Worm (Caenorhabditis elegans) whole organism, late embryonic: ENCODE results near the gene fbxb-115.
"Not testable (repeated sequence)": the region's sequence is repeated elsewhere in the genome, so short reads cannot be mapped to it uniquely, and the experiment has no call there.

Source experiments
- C08G9.2 ChIP-seq: sonication (generic microtip); optimal IDR thresholded peaks from 2 replicates; lab custom pipeline; 2016; ENCODE audit warnings: mild to moderate bottlenecking, missing genetic modification characterization, moderate library complexity, missing compliant biosample characterization
- C38D4.7 ChIP-seq: fragments of 200-800 bp; sonication (Bioruptor generic); optimal IDR thresholded peaks from 2 replicates; lab custom pipeline; 2018; ENCODE audit warnings: mild to moderate bottlenecking, missing genetic modification characterization, moderate library complexity, missing compliant biosample characterization
- K09A11.1 ChIP-seq: sonication (generic microtip); optimal IDR thresholded peaks from 2 replicates; lab custom pipeline; 2017; ENCODE audit warnings: antibody characterized with exemption, mild to moderate bottlenecking, missing genetic modification characterization, missing compliant biosample characterization; ENCODE audit not compliant: insufficient read depth
- T23F11.4 ChIP-seq: fragments of 200-800 bp; sonication (Bioruptor generic); optimal IDR thresholded peaks from 2 replicates; lab custom pipeline; 2018; ENCODE audit warnings: mild to moderate bottlenecking, missing genetic modification characterization, missing compliant biosample characterization
- Y22D7AL.16 ChIP-seq: sonication (generic microtip); optimal IDR thresholded peaks from 2 replicates; lab custom pipeline; 2016; ENCODE audit warnings: missing genetic modification characterization, missing compliant biosample characterization
- ama-1 ChIP-seq: fragments of 150-350 bp; optimal IDR thresholded peaks from 2 replicates; lab custom pipeline; 2014
- ceh-18 ChIP-seq: sonication (generic microtip); optimal IDR thresholded peaks from 2 replicates; lab custom pipeline; 2016; ENCODE audit warnings: missing genetic modification characterization, missing compliant biosample characterization
- ceh-19 ChIP-seq: fragments of 200-800 bp; sonication (Bioruptor generic); optimal IDR thresholded peaks from 2 replicates; lab custom pipeline; 2018; ENCODE audit warnings: mild to moderate bottlenecking, missing genetic modification characterization, missing compliant biosample characterization
- ceh-22 ChIP-seq: sonication (generic microtip); optimal IDR thresholded peaks from 2 replicates; lab custom pipeline; 2017; ENCODE audit warnings: missing biosample characterization, missing genetic modification characterization
- ceh-24 ChIP-seq: sonication (generic microtip); optimal IDR thresholded peaks from 2 replicates; lab custom pipeline; 2016; ENCODE audit warnings: mild to moderate bottlenecking, missing genetic modification characterization, missing compliant biosample characterization
- ceh-30 ChIP-seq: fragments of 150-350 bp; optimal IDR thresholded peaks from 2 replicates; lab custom pipeline; 2014; ENCODE audit warnings: missing biosample characterization, missing genetic modification characterization
- ceh-31 ChIP-seq: sonication (generic microtip); optimal IDR thresholded peaks from 2 replicates; lab custom pipeline; 2016; ENCODE audit warnings: missing genetic modification characterization, missing compliant biosample characterization
- ceh-34 ChIP-seq: sonication (generic microtip); optimal IDR thresholded peaks from 2 replicates; lab custom pipeline; 2016; ENCODE audit warnings: mild to moderate bottlenecking, missing genetic modification characterization, missing compliant biosample characterization
- ceh-45 ChIP-seq: fragments of 200-800 bp; sonication (Bioruptor generic); IDR thresholded peaks from 2 replicates; pipeline ENCODE4 v1.3.6; 2022; ENCODE audit warnings: missing genetic modification reagents, missing genetic modification characterization, missing compliant biosample characterization
- elt-2 ChIP-seq: sonication (generic microtip); optimal IDR thresholded peaks from 2 replicates; lab custom pipeline; 2016; ENCODE audit warnings: missing genetic modification reagents, missing genetic modification characterization, missing compliant biosample characterization
- ets-4 ChIP-seq: sonication (generic microtip); optimal IDR thresholded peaks from 2 replicates; lab custom pipeline; 2016; ENCODE audit warnings: missing genetic modification characterization, missing compliant biosample characterization
- eyg-1 ChIP-seq: sonication (generic microtip); optimal IDR thresholded peaks from 2 replicates; lab custom pipeline; 2016; ENCODE audit warnings: missing genotype, missing genetic modification characterization, missing compliant biosample characterization
- fax-1 ChIP-seq: sonication (generic microtip); optimal IDR thresholded peaks from 2 replicates; lab custom pipeline; 2016; ENCODE audit warnings: missing genotype, missing genetic modification characterization, missing compliant biosample characterization
- fkh-10 ChIP-seq: fragments of 150-350 bp; optimal IDR thresholded peaks from 2 replicates; lab custom pipeline; 2014; ENCODE audit warnings: missing biosample characterization, missing genetic modification reagents, missing genetic modification characterization
- gmeb-2 ChIP-seq: sonication (generic microtip); optimal IDR thresholded peaks from 2 replicates; lab custom pipeline; 2016; ENCODE audit warnings: missing genetic modification characterization, inconsistent platforms, missing compliant biosample characterization
- hlh-13 ChIP-seq: fragments of 200-800 bp; sonication (Bioruptor generic); optimal IDR thresholded peaks from 2 replicates; lab custom pipeline; 2018; ENCODE audit warnings: mild to moderate bottlenecking, missing genetic modification characterization, missing compliant biosample characterization
- hlh-15 ChIP-seq: sonication (generic microtip); optimal IDR thresholded peaks from 2 replicates; lab custom pipeline; 2016; ENCODE audit warnings: missing genetic modification characterization, missing compliant biosample characterization
- hlh-6 ChIP-seq: sonication (generic microtip); optimal IDR thresholded peaks from 2 replicates; lab custom pipeline; 2016; ENCODE audit warnings: missing genotype, missing genetic modification characterization, missing compliant biosample characterization
- hlh-8 ChIP-seq: sonication (generic microtip); optimal IDR thresholded peaks from 2 replicates; lab custom pipeline; 2016; ENCODE audit warnings: missing genotype, missing genetic modification characterization, missing compliant biosample characterization
- madf-2 ChIP-seq: sonication (generic microtip); optimal IDR thresholded peaks from 2 replicates; lab custom pipeline; 2017; ENCODE audit warnings: missing genetic modification characterization, missing compliant biosample characterization
- mec-3 ChIP-seq: sonication (generic microtip); optimal IDR thresholded peaks from 2 replicates; lab custom pipeline; 2016; ENCODE audit warnings: borderline replicate concordance, missing genetic modification characterization, missing compliant biosample characterization
- nhr-11 ChIP-seq: fragments of 150-350 bp; optimal IDR thresholded peaks from 2 replicates; lab custom pipeline; 2014; ENCODE audit warnings: missing biosample characterization, missing genetic modification characterization
- pag-3 ChIP-seq: sonication (generic microtip); optimal IDR thresholded peaks from 2 replicates; lab custom pipeline; 2016; ENCODE audit warnings: missing compliant biosample characterization, missing genetic modification characterization, borderline replicate concordance
- pat-9 ChIP-seq: fragments of 200-800 bp; sonication (Bioruptor generic); optimal IDR thresholded peaks from 2 replicates; lab custom pipeline; 2018; ENCODE audit warnings: mild to moderate bottlenecking, missing genetic modification characterization, moderate library complexity, missing compliant biosample characterization
- pax-1 ChIP-seq: fragments of 150-350 bp; optimal IDR thresholded peaks from 2 replicates; lab custom pipeline; 2014; ENCODE audit warnings: missing biosample characterization, missing genetic modification characterization
- pha-4 ChIP-seq: fragments of 150-350 bp; optimal IDR thresholded peaks from 2 replicates; lab custom pipeline; 2018; ENCODE audit warnings: missing biosample characterization, missing genetic modification reagents, missing genetic modification characterization
- rnt-1 ChIP-seq: sonication (generic microtip); optimal IDR thresholded peaks from 2 replicates; lab custom pipeline; 2016; ENCODE audit warnings: missing genetic modification characterization, missing compliant biosample characterization
- sox-2 ChIP-seq: fragments of 200-800 bp; sonication (Bioruptor generic); IDR thresholded peaks from 2 replicates; pipeline ENCODE4 v1.3.6; 2022; ENCODE audit warnings: missing genetic modification reagents, missing genetic modification characterization, missing compliant biosample characterization
- sox-4 ChIP-seq: sonication (generic microtip); optimal IDR thresholded peaks from 2 replicates; lab custom pipeline; 2017; ENCODE audit warnings: mild to moderate bottlenecking, missing genetic modification characterization, inconsistent platforms, missing compliant biosample characterization
- tbx-2 ChIP-seq: sonication (generic microtip); optimal IDR thresholded peaks from 2 replicates; lab custom pipeline; 2016; ENCODE audit warnings: missing genetic modification characterization, missing compliant biosample characterization
- ttx-3 ChIP-seq: sonication (generic microtip); optimal IDR thresholded peaks from 2 replicates; lab custom pipeline; 2016; ENCODE audit warnings: missing genetic modification reagents, missing genetic modification characterization, missing compliant biosample characterization
- unc-3 ChIP-seq, 2 experiments: fragments of 200-800 bp in 1 of 2; sonication (Bioruptor generic) in 1 of 2; sonication (generic microtip) in 1 of 2; conservative IDR thresholded peaks in 1 of 2; optimal IDR thresholded peaks in 1 of 2; 2 replicates each; pipeline versions ENCODE4 v1.3.6 to Lab custom; 2016 to 2022; ENCODE audit warnings: missing compliant biosample characterization in 2 of 2, missing genetic modification characterization in 2 of 2, missing genetic modification reagents in 1 of 2
- unc-42 ChIP-seq: sonication (generic microtip); optimal IDR thresholded peaks from 2 replicates; lab custom pipeline; 2016; ENCODE audit warnings: missing genotype, missing genetic modification characterization, missing compliant biosample characterization
- zip-5 ChIP-seq: sonication (generic microtip); optimal IDR thresholded peaks from 2 replicates; lab custom pipeline; 2016; ENCODE audit warnings: missing genetic modification characterization, missing compliant biosample characterization
- ztf-16 ChIP-seq: sonication (generic microtip); optimal IDR thresholded peaks from 2 replicates; lab custom pipeline; 2017; ENCODE audit warnings: missing genetic modification characterization, missing compliant biosample characterization

fbxb-115 gene

ce11 chrV:19278488-19278887 is 38.5 kb upstream of the fbxb-115 start:
- TF ChIP-seq pat-9 (tag; lab: Kevin White, UChicago) (no peak), ceh-19 (GFP tag; lab: Kevin White, UChicago) (no peak), Y22D7AL.16 (tag; lab: Kevin White, UChicago) (no peak), pag-3 (no peak), hlh-13 (GFP tag; lab: Kevin White, UChicago) (no peak), C08G9.2 (tag; lab: Kevin White, UChicago) (no peak), hlh-6 (no peak), pax-1 (tag; lab: Kevin White, UChicago) (no peak), ceh-24 (tag; lab: Kevin White, UChicago) (no peak), ceh-18 (tag; lab: Kevin White, UChicago) (no peak), gmeb-2 (no peak)

DNA sequence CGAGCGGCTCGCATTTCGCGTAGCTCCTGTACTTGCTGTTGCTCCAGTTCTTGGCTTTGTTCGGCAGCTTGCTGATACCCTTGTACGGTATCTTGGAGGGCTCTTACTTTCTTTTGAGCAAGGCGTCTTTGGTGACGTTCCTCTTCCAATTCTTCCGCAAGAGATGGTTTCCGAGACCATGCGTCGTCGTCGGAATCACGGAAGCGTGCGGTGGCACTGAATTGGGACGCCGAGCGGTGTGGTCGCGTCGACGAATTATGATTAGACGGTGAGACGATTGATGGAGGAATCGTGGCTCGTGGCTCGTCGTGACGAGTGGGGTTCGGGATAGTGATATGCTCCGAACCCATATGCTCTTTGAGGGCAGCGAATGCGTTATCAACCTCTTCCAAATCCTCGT is 36.3 kb upstream of the fbxb-115 start:
- no peak for TF ChIP-seq fax-1
- TF ChIP-seq ceh-30 (tag; lab: Kevin White, UChicago) = no peak
- no peak for TF ChIP-seq T23F11.4 (GFP tag; lab: Kevin White, UChicago)
- no peak for TF ChIP-seq tbx-2 (tag; lab: Kevin White, UChicago)
- no peak for TF ChIP-seq ttx-3 (tag; lab: Kevin White, UChicago)
- no peak for TF ChIP-seq rnt-1
- no peak for TF ChIP-seq C08G9.2 (tag; lab: Kevin White, UChicago)
- TF ChIP-seq pha-4 (tag; lab: Kevin White, UChicago) = no peak
- no peak for TF ChIP-seq madf-2
- TF ChIP-seq mec-3 (tag; lab: Kevin White, UChicago) = no peak
- no peak for TF ChIP-seq elt-2 (tag; lab: Kevin White, UChicago)
- no peak for TF ChIP-seq ztf-16 (tag; lab: Kevin White, UChicago)

ce11 chrV:19264148-19264547 is 24.1 kb upstream of the fbxb-115 start, which contains the start of gene F21D9.1:
Gene F21D9.1 (plus strand): TSS chrV:19264448.
- not testable (repeated sequence) for TF ChIP-seq hlh-8 (tag; lab: Kevin White, UChicago); rnt-1; ceh-31 (tag; lab: Kevin White, UChicago)

DNA sequence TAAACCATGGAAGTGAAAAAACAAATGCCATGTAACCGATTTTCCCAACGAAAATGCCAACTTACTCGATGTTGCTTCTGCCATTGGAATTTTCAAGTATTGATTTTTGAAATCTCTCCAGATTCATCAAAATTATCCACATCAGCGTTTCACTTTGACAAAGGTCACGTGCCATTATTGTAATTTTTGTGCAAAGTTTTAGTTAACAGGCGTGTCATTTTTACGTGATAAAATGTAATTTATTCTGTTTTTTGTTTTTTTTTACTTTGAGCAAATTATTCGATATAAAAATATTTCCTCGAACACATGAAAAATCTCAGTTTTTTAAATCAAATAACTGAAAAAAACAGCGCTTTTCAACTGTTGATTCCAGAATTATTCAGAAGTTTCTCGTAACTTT is 22.3 kb upstream of the fbxb-115 start, which contains the start of gene F21D9.2:
TSS of gene F21D9.2 (minus strand) at position 101 of the 400 bp plus-strand sequence.
- TF ChIP-seq ceh-22 (tag; lab: Kevin White, UChicago) = no peak

- TF ChIP-seq ceh-45 (GFP tag; lab: Robert Waterston, UW) = no peak
- TF ChIP-seq nhr-11 (tag; lab: Kevin White, UChicago) = no peak
- no peak for TF ChIP-seq zip-5 (tag; lab: Kevin White, UChicago)
- TF ChIP-seq sox-2 (GFP tag; lab: Robert Waterston, UW) = no peak
- TF ChIP-seq ets-4 = no peak
- no peak for TF ChIP-seq hlh-8 (tag; lab: Kevin White, UChicago)
- TF ChIP-seq fkh-10 (GFP tag; lab: Kevin White, UChicago) = no peak
- no peak for TF ChIP-seq K09A11.1 (tag; lab: Kevin White, UChicago)
- TF ChIP-seq unc-3 (GFP tag; conservative IDR thresholded peaks at IDR 0.05; lab: Robert Waterston, UW) = no peak
- no peak for TF ChIP-seq unc-3 (tag; optimal IDR thresholded peaks at IDR 0.05; lab: Kevin White, UChicago)
- TF ChIP-seq ceh-30 (tag; lab: Kevin White, UChicago) = no peak
- TF ChIP-seq eyg-1 = no peak
- TF ChIP-seq pha-4 (tag; lab: Kevin White, UChicago) = no peak
- no peak for TF ChIP-seq C38D4.7 (GFP tag; lab: Kevin White, UChicago)
- TF ChIP-seq sox-4 (tag; lab: Kevin White, UChicago) = no peak
- no peak for TF ChIP-seq unc-42 (tag; lab: Kevin White, UChicago)
- no peak for TF ChIP-seq tbx-2 (tag; lab: Kevin White, UChicago)
- TF ChIP-seq ceh-34 (tag; lab: Kevin White, UChicago) = no peak
- TF ChIP-seq ama-1 (lab: Kevin White, UChicago) = no peak
- no peak for TF ChIP-seq hlh-15 (tag; lab: Kevin White, UChicago)
Observed at ce11 chrV:19260686-19261085, 20.7 kb upstream of the fbxb-115 start.
